Fruit fly (Drosophila melanogaster): ENCODE results near the gene esc.
A peak's percentile ranks its signal among the peaks of the same experiment; 100 is the strongest.

esc gene

dm6 chr2L:11829277-11829676 is at the start of gene esc:
TSS of gene esc (minus strand) at chr2L:11829405.
- TF ChIP-seq tj (GFP tag; optimal IDR thresholded peaks at IDR 0.05) (no peak), toe (GFP tag; optimal IDR thresholded peaks at IDR 0.05) (no peak), CG11617 (GFP tag; optimal IDR thresholded peaks at IDR 0.05) (no peak), pad (GFP tag; optimal IDR thresholded peaks at IDR 0.05) (peak; percentile 35), CG5204 (GFP tag; optimal IDR thresholded peaks at IDR 0.05) (no peak), Hr96 (GFP tag; optimal IDR thresholded peaks at IDR 0.05) (no peak), Clk (GFP tag; optimal IDR thresholded peaks at IDR 0.05) (no peak), Mnt (GFP tag; optimal IDR thresholded peaks at IDR 0.05) (peak; percentile 4), cic (GFP tag; optimal IDR thresholded peaks at IDR 0.05) (no peak), CG14711 (tag; optimal IDR thresholded peaks at IDR 0.05) (peak; percentile 13), CG7045 (GFP tag; optimal IDR thresholded peaks at IDR 0.05) (no peak), bab1 (GFP tag; optimal IDR thresholded peaks at IDR 0.05) (peak; percentile 50), cnc (optimal IDR thresholded peaks at IDR 0.05) (no peak), ovo (GFP tag; optimal IDR thresholded peaks at IDR 0.05) (peak; percentile 39), kay (GFP tag; ENCODE audit: borderline replicate concordance) (no peak), CG1620 (GFP tag; optimal IDR thresholded peaks at IDR 0.05) (peak; percentile 41), CG33017 (tag; optimal IDR thresholded peaks at IDR 0.05) (no peak), CG7101 (tag; optimal IDR thresholded peaks at IDR 0.05) (peak; percentile 20), Crg-1 (GFP tag; optimal IDR thresholded peaks at IDR 0.05) (peak; percentile 45), CG12768 (GFP tag; optimal IDR thresholded peaks at IDR 0.05) (no peak)

- TF ChIP-seq Crg-1 (GFP tag; optimal IDR thresholded peaks at IDR 0.05) = no peak
- TF ChIP-seq CG14711 (tag; optimal IDR thresholded peaks at IDR 0.05) = no peak
- no peak for TF ChIP-seq Clk (GFP tag; optimal IDR thresholded peaks at IDR 0.05)
- no peak for TF ChIP-seq Mnt (GFP tag; optimal IDR thresholded peaks at IDR 0.05)
- TF ChIP-seq pad (GFP tag; optimal IDR thresholded peaks at IDR 0.05) = no peak
- TF ChIP-seq ovo (GFP tag; optimal IDR thresholded peaks at IDR 0.05) = no peak
- no peak for TF ChIP-seq CG1620 (GFP tag; optimal IDR thresholded peaks at IDR 0.05)
- TF ChIP-seq CG7045 (GFP tag; optimal IDR thresholded peaks at IDR 0.05) = no peak
- TF ChIP-seq cnc (optimal IDR thresholded peaks at IDR 0.05) = no peak
- TF ChIP-seq kay (GFP tag; ENCODE audit: borderline replicate concordance) = no peak
- TF ChIP-seq CG33017 (tag; optimal IDR thresholded peaks at IDR 0.05) = no peak
- TF ChIP-seq toe (GFP tag; optimal IDR thresholded peaks at IDR 0.05) = no peak
- TF ChIP-seq bab1 (GFP tag; optimal IDR thresholded peaks at IDR 0.05) = no peak
- no peak for TF ChIP-seq CG5204 (GFP tag; optimal IDR thresholded peaks at IDR 0.05)
- TF ChIP-seq tj (GFP tag; optimal IDR thresholded peaks at IDR 0.05) = no peak
- TF ChIP-seq Hr96 (GFP tag; optimal IDR thresholded peaks at IDR 0.05) = no peak
- TF ChIP-seq CG7101 (tag; optimal IDR thresholded peaks at IDR 0.05) = no peak
- TF ChIP-seq CG11617 (GFP tag; optimal IDR thresholded peaks at IDR 0.05) = no peak
- TF ChIP-seq CG12768 (GFP tag; optimal IDR thresholded peaks at IDR 0.05) = no peak
- TF ChIP-seq cic (GFP tag; optimal IDR thresholded peaks at IDR 0.05) = no peak
These were observed 49.7 kb upstream of the esc start for dm6 chr2L:11878812-11879328.

- TF ChIP-seq CG14711 (tag; optimal IDR thresholded peaks at IDR 0.05) = no peak
- TF ChIP-seq Mnt (GFP tag; optimal IDR thresholded peaks at IDR 0.05) = no peak
- TF ChIP-seq Clk (GFP tag; optimal IDR thresholded peaks at IDR 0.05) = no peak
- TF ChIP-seq ovo (GFP tag; optimal IDR thresholded peaks at IDR 0.05) = no peak
- no peak for TF ChIP-seq cic (GFP tag; optimal IDR thresholded peaks at IDR 0.05)
- no peak for TF ChIP-seq CG7101 (tag; optimal IDR thresholded peaks at IDR 0.05)
- TF ChIP-seq Crg-1 (GFP tag; optimal IDR thresholded peaks at IDR 0.05) = no peak
- TF ChIP-seq Hr96 (GFP tag; optimal IDR thresholded peaks at IDR 0.05) = no peak
- TF ChIP-seq CG5204 (GFP tag; optimal IDR thresholded peaks at IDR 0.05) = no peak
- no peak for TF ChIP-seq cnc (optimal IDR thresholded peaks at IDR 0.05)
- TF ChIP-seq bab1 (GFP tag; optimal IDR thresholded peaks at IDR 0.05) = no peak
- no peak for TF ChIP-seq CG12768 (GFP tag; optimal IDR thresholded peaks at IDR 0.05)
- no peak for TF ChIP-seq pad (GFP tag; optimal IDR thresholded peaks at IDR 0.05)
These were observed 45.7 kb upstream of the esc start for dm6 chr2L:11874890-11875289.

- TF ChIP-seq tj (GFP tag; optimal IDR thresholded peaks at IDR 0.05) (no peak), kay (GFP tag; ENCODE audit: borderline replicate concordance) (no peak), CG14711 (tag; optimal IDR thresholded peaks at IDR 0.05) (no peak), CG11617 (GFP tag; optimal IDR thresholded peaks at IDR 0.05) (no peak), toe (GFP tag; optimal IDR thresholded peaks at IDR 0.05) (no peak), ovo (GFP tag; optimal IDR thresholded peaks at IDR 0.05) (no peak), cic (GFP tag; optimal IDR thresholded peaks at IDR 0.05) (no peak), CG12768 (GFP tag; optimal IDR thresholded peaks at IDR 0.05) (no peak), Hr96 (GFP tag; optimal IDR thresholded peaks at IDR 0.05) (no peak), bab1 (GFP tag; optimal IDR thresholded peaks at IDR 0.05) (no peak), CG33017 (tag; optimal IDR thresholded peaks at IDR 0.05) (no peak), Crg-1 (GFP tag; optimal IDR thresholded peaks at IDR 0.05) (no peak), CG5204 (GFP tag; optimal IDR thresholded peaks at IDR 0.05) (no peak), CG1620 (GFP tag; optimal IDR thresholded peaks at IDR 0.05) (no peak), Mnt (GFP tag; optimal IDR thresholded peaks at IDR 0.05) (no peak)
These were observed 45.1 kb upstream of the esc start for dm6 chr2L:11874232-11874765.

dm6 chr2L:11870867-11871452 is 41.8 kb upstream of the esc start:
- TF ChIP-seq toe (GFP tag; optimal IDR thresholded peaks at IDR 0.05) = no peak
- no peak for TF ChIP-seq CG33017 (tag; optimal IDR thresholded peaks at IDR 0.05)
- TF ChIP-seq bab1 (GFP tag; optimal IDR thresholded peaks at IDR 0.05) = no peak
- no peak for TF ChIP-seq CG1620 (GFP tag; optimal IDR thresholded peaks at IDR 0.05)
- TF ChIP-seq ovo (GFP tag; optimal IDR thresholded peaks at IDR 0.05) = no peak
- TF ChIP-seq tj (GFP tag; optimal IDR thresholded peaks at IDR 0.05) = no peak
- TF ChIP-seq pad (GFP tag; optimal IDR thresholded peaks at IDR 0.05) = no peak
- TF ChIP-seq cnc (optimal IDR thresholded peaks at IDR 0.05) = no peak
- TF ChIP-seq CG7045 (GFP tag; optimal IDR thresholded peaks at IDR 0.05) = no peak
- no peak for TF ChIP-seq Hr96 (GFP tag; optimal IDR thresholded peaks at IDR 0.05)
- TF ChIP-seq Crg-1 (GFP tag; optimal IDR thresholded peaks at IDR 0.05) = no peak
- TF ChIP-seq CG5204 (GFP tag; optimal IDR thresholded peaks at IDR 0.05) = no peak
- TF ChIP-seq CG11617 (GFP tag; optimal IDR thresholded peaks at IDR 0.05) = no peak
- TF ChIP-seq Mnt (GFP tag; optimal IDR thresholded peaks at IDR 0.05) = no peak
- TF ChIP-seq CG12768 (GFP tag; optimal IDR thresholded peaks at IDR 0.05) = no peak
- TF ChIP-seq Clk (GFP tag; optimal IDR thresholded peaks at IDR 0.05) = no peak
- no peak for TF ChIP-seq CG7101 (tag; optimal IDR thresholded peaks at IDR 0.05)
- TF ChIP-seq cic (GFP tag; optimal IDR thresholded peaks at IDR 0.05) = no peak
- no peak for TF ChIP-seq kay (GFP tag; ENCODE audit: borderline replicate concordance)
